Fruit fly (Drosophila melanogaster) whole organism, embryonic: Measurements from ENCODE around the gene CG5498.

Experiments
- Bdp1 ChIP-seq: fragments of 200-800 bp; sonication (Bioruptor generic); optimal IDR thresholded peaks from 3 replicates; lab custom pipeline; 2016; ENCODE audit warnings: missing biosample characterization, missing genetic modification characterization
- CG10462 ChIP-seq: fragments of 200-800 bp; sonication (Bioruptor generic); optimal IDR thresholded peaks from 2 replicates; lab custom pipeline; 2016; ENCODE audit warnings: missing biosample characterization, missing genetic modification characterization
- CG11695 ChIP-seq: fragments of 200-800 bp; sonication (Bioruptor generic); IDR thresholded peaks from 3 replicates; pipeline ENCODE4 v1.3.6; 2022; ENCODE audit warnings: missing biosample characterization, missing genetic modification characterization
- CG12104 ChIP-seq: fragments of 200-800 bp; sonication (Bioruptor generic); optimal IDR thresholded peaks from 3 replicates; lab custom pipeline; 2016; ENCODE audit warnings: missing biosample characterization, missing genetic modification characterization
- CG12236 ChIP-seq: fragments of 200-800 bp; sonication (Bioruptor generic); optimal IDR thresholded peaks from 2 replicates; lab custom pipeline; 2016; ENCODE audit warnings: missing biosample characterization, missing genetic modification characterization
- CG13296 ChIP-seq: fragments of 200-800 bp; sonication (Bioruptor generic); optimal IDR thresholded peaks from 3 replicates; lab custom pipeline; 2018; ENCODE audit warnings: missing biosample characterization, mild to moderate bottlenecking, missing genetic modification characterization
- CG13775 ChIP-seq: fragments of 200-800 bp; sonication (Bioruptor generic); optimal IDR thresholded peaks from 3 replicates; lab custom pipeline; 2017; ENCODE audit warnings: missing biosample characterization, mild to moderate bottlenecking, missing genetic modification characterization
- CG14050 ChIP-seq: fragments of 200-800 bp; sonication (Bioruptor generic); IDR thresholded peaks from 3 replicates; pipeline ENCODE4 v1.3.6; 2022; ENCODE audit warnings: missing biosample characterization, missing genetic modification characterization
- CG14441 ChIP-seq: fragments of 200-800 bp; sonication (Bioruptor generic); IDR thresholded peaks from 2 replicates; pipeline ENCODE4 v1.3.6; 2022; ENCODE audit warnings: missing biosample characterization, missing genetic modification characterization
- CG14710 ChIP-seq: fragments of 200-800 bp; sonication (Bioruptor generic); optimal IDR thresholded peaks from 3 replicates; lab custom pipeline; 2019; ENCODE audit warnings: missing biosample characterization, mild to moderate bottlenecking, missing genetic modification characterization, moderate library complexity
- CG1603 ChIP-seq: fragments of 200-800 bp; sonication (Bioruptor generic); optimal IDR thresholded peaks from 2 replicates; lab custom pipeline; 2019; ENCODE audit warnings: missing biosample characterization, mild to moderate bottlenecking, missing genetic modification characterization, moderate library complexity
- CG1792 ChIP-seq: fragments of 200-800 bp; sonication (Bioruptor generic); optimal IDR thresholded peaks from 2 replicates; lab custom pipeline; 2016; ENCODE audit warnings: missing biosample characterization, missing genetic modification characterization
- CG31388 ChIP-seq: fragments of 200-800 bp; sonication (Bioruptor generic); optimal IDR thresholded peaks from 2 replicates; lab custom pipeline; 2016; ENCODE audit warnings: missing biosample characterization, missing genetic modification characterization
- CG32767 ChIP-seq: fragments of 200-800 bp; sonication (Bioruptor generic); IDR thresholded peaks from 2 replicates; pipeline ENCODE4 v1.3.6; 2022; ENCODE audit warnings: missing biosample characterization, missing genetic modification characterization
- CG34422 ChIP-seq: fragments of 200-800 bp; sonication (Bioruptor generic); IDR thresholded peaks from 3 replicates; pipeline ENCODE4 v1.3.6; 2022; ENCODE audit warnings: missing biosample characterization, missing genetic modification characterization
- CG4328 ChIP-seq: fragments of 200-800 bp; sonication (Bioruptor generic); optimal IDR thresholded peaks from 3 replicates; lab custom pipeline; 2017; ENCODE audit warnings: missing biosample characterization, missing genetic modification reagents, missing genetic modification characterization
- CG4820 ChIP-seq: fragments of 200-800 bp; sonication (Bioruptor generic); optimal IDR thresholded peaks from 3 replicates; lab custom pipeline; 2016; ENCODE audit warnings: missing biosample characterization, missing genetic modification characterization
- CG5245 ChIP-seq: fragments of 200-800 bp; sonication (Bioruptor generic); optimal IDR thresholded peaks from 3 replicates; lab custom pipeline; 2016; ENCODE audit warnings: missing biosample characterization, missing genetic modification characterization
- CG6254 ChIP-seq: fragments of 200-800 bp; sonication (Bioruptor generic); optimal IDR thresholded peaks from 3 replicates; lab custom pipeline; 2017; ENCODE audit warnings: mild to moderate bottlenecking, missing biosample characterization, missing genetic modification reagents, missing genetic modification characterization
- CG6813 ChIP-seq: fragments of 200-800 bp; sonication (Bioruptor generic); optimal IDR thresholded peaks from 2 replicates; lab custom pipeline; 2017; ENCODE audit warnings: missing biosample characterization, missing genetic modification characterization, mild to moderate bottlenecking, moderate library complexity, missing genetic modification reagents
- CG7786 ChIP-seq: fragments of 200-800 bp; sonication (Bioruptor generic); optimal IDR thresholded peaks from 2 replicates; lab custom pipeline; 2016; ENCODE audit warnings: missing biosample characterization, missing genetic modification characterization
- CG9609 ChIP-seq: fragments of 200-800 bp; sonication (Bioruptor generic); optimal IDR thresholded peaks from 3 replicates; lab custom pipeline; 2016; ENCODE audit warnings: missing biosample characterization, missing genetic modification characterization
- CkIIα-i1 ChIP-seq: fragments of 200-800 bp; sonication (Bioruptor generic); IDR thresholded peaks from 2 replicates; pipeline ENCODE4 v1.3.6; 2022; ENCODE audit warnings: missing biosample characterization, missing genetic modification characterization
- D19B ChIP-seq: fragments of 200-800 bp; sonication (Bioruptor generic); optimal IDR thresholded peaks from 2 replicates; lab custom pipeline; 2017; ENCODE audit warnings: missing biosample characterization, mild to moderate bottlenecking, missing genetic modification characterization
- Dip3 ChIP-seq: fragments of 200-800 bp; sonication (Bioruptor generic); optimal IDR thresholded peaks from 3 replicates; lab custom pipeline; 2016; ENCODE audit warnings: missing biosample characterization, missing genetic modification characterization
- Dll ChIP-seq: fragments of 200-800 bp; sonication (Bioruptor generic); IDR thresholded peaks from 4 replicates; pipeline ENCODE4 v1.3.6; 2022; ENCODE audit warnings: missing biosample characterization, missing genetic modification characterization; ENCODE audit not compliant: partially characterized antibody
- Doc3 ChIP-seq: fragments of 200-800 bp; sonication (Bioruptor generic); IDR thresholded peaks from 3 replicates; pipeline ENCODE4 v1.3.6; 2022; ENCODE audit warnings: missing biosample characterization, missing genetic modification characterization; ENCODE audit not compliant: partially characterized antibody
- Ets65A ChIP-seq: fragments of 200-800 bp; sonication (Bioruptor generic); peaks from one replicate; lab custom pipeline; 2016; ENCODE audit warnings: missing biosample characterization, missing genetic modification characterization
- Gug ChIP-seq: fragments of 200-800 bp; sonication (Bioruptor generic); IDR thresholded peaks from 4 replicates; pipeline ENCODE4 v1.3.6; 2022; ENCODE audit warnings: missing biosample characterization, missing genetic modification characterization
- HLH3B ChIP-seq: fragments of 200-800 bp; sonication (Bioruptor generic); IDR thresholded peaks from 2 replicates; pipeline ENCODE4 v1.3.6; 2022; ENCODE audit warnings: missing biosample characterization, missing genetic modification characterization
- Hmx ChIP-seq: fragments of 200-800 bp; sonication (Bioruptor generic); optimal IDR thresholded peaks from 2 replicates; lab custom pipeline; 2016; ENCODE audit warnings: missing biosample characterization, missing genetic modification characterization
- Lim3 ChIP-seq: fragments of 200-800 bp; sonication (Bioruptor generic); IDR thresholded peaks from 2 replicates; pipeline ENCODE4 v1.3.6; 2022; ENCODE audit warnings: missing biosample characterization, missing genetic modification characterization
- NK7.1 ChIP-seq: fragments of 200-800 bp; sonication (Bioruptor generic); optimal IDR thresholded peaks from 3 replicates; lab custom pipeline; 2016; ENCODE audit warnings: missing biosample characterization, missing genetic modification characterization
- Optix ChIP-seq: fragments of 200-800 bp; sonication (Bioruptor generic); IDR thresholded peaks from 3 replicates; pipeline ENCODE4 v1.3.6; 2022; ENCODE audit warnings: missing biosample characterization, missing genetic modification characterization
- PHDP ChIP-seq: fragments of 200-800 bp; sonication (Bioruptor generic); optimal IDR thresholded peaks from 3 replicates; lab custom pipeline; 2018; ENCODE audit warnings: missing biosample characterization, mild to moderate bottlenecking, missing genetic modification characterization, moderate library complexity
- Rfx ChIP-seq: fragments of 200-800 bp; sonication (Bioruptor generic); IDR thresholded peaks from 2 replicates; pipeline ENCODE4 v1.3.6; 2022; ENCODE audit warnings: missing biosample characterization, missing genetic modification characterization
- Vsx1 ChIP-seq: fragments of 200-800 bp; sonication (Bioruptor generic); optimal IDR thresholded peaks from 2 replicates; lab custom pipeline; 2017; ENCODE audit warnings: missing biosample characterization, mild to moderate bottlenecking, missing genetic modification characterization, missing genetic modification reagents
- br ChIP-seq: fragments of >200 bp; optimal IDR thresholded peaks from 2 replicates; lab custom pipeline; 2017
- bsh ChIP-seq, 2 experiments: fragments of 200-800 bp; sonication (Bioruptor generic); optimal IDR thresholded peaks; 2 replicates each; lab custom pipeline; 2017 to 2018; ENCODE audit warnings: mild to moderate bottlenecking in 2 of 2, missing biosample characterization in 2 of 2, missing genetic modification characterization in 2 of 2, moderate library complexity in 1 of 2
- crol ChIP-seq: fragments of 200-800 bp; sonication (Bioruptor generic); IDR thresholded peaks from 2 replicates; pipeline ENCODE4 v1.3.6; 2022; ENCODE audit warnings: missing biosample characterization, missing genetic modification characterization
- dm ChIP-seq: fragments of 200-800 bp; sonication (Bioruptor generic); optimal IDR thresholded peaks from 3 replicates; lab custom pipeline; 2016; ENCODE audit warnings: missing biosample characterization, missing genetic modification characterization
- grau ChIP-seq: fragments of 200-800 bp; optimal IDR thresholded peaks from 3 replicates; lab custom pipeline; 2019; ENCODE audit warnings: missing biosample characterization, mild to moderate bottlenecking, missing genetic modification characterization, moderate library complexity
- gro ChIP-seq: fragments of 200-800 bp; sonication (Bioruptor generic); optimal IDR thresholded peaks from 2 replicates; lab custom pipeline; 2016; ENCODE audit warnings: missing biosample characterization, missing genetic modification characterization
- jigr1 ChIP-seq: fragments of 200-800 bp; sonication (Bioruptor generic); IDR thresholded peaks from 3 replicates; pipeline ENCODE4 v1.3.6; 2022; ENCODE audit warnings: missing biosample characterization, missing genetic modification characterization
- lov ChIP-seq, 2 experiments: fragments of 200-800 bp in 1 of 2; fragments of >200 bp in 1 of 2; sonication (Bioruptor generic) in 1 of 2; IDR thresholded peaks in 1 of 2; optimal IDR thresholded peaks in 1 of 2; 2 replicates in 1 of 2; 3 replicates in 1 of 2; pipeline versions ENCODE4 v1.3.6 to Lab custom; 2017 to 2022; ENCODE audit warnings: missing biosample characterization in 1 of 2, missing genetic modification characterization in 1 of 2
- peb ChIP-seq: fragments of 200-800 bp; sonication (Bioruptor generic); IDR thresholded peaks from 2 replicates; pipeline ENCODE4 v1.3.6; 2022; ENCODE audit warnings: missing biosample characterization, missing genetic modification characterization
- rib ChIP-seq: fragments of 200-800 bp; sonication (Bioruptor generic); IDR thresholded peaks from 2 replicates; pipeline ENCODE4 v1.3.6; 2022; ENCODE audit warnings: missing biosample characterization, missing genetic modification characterization
- scrt ChIP-seq: fragments of 200-800 bp; sonication (Bioruptor generic); optimal IDR thresholded peaks from 2 replicates; lab custom pipeline; 2018; ENCODE audit warnings: missing biosample characterization, mild to moderate bottlenecking, missing genetic modification characterization, moderate library complexity
- ttk ChIP-seq: fragments of 200-800 bp; sonication (Bioruptor generic); IDR thresholded peaks from 2 replicates; pipeline ENCODE4 v2.1.2; 2022; ENCODE audit warnings: missing biosample characterization, missing genetic modification characterization
- zen ChIP-seq: fragments of 200-800 bp; sonication (Bioruptor generic); optimal IDR thresholded peaks from 3 replicates; lab custom pipeline; 2018; ENCODE audit warnings: missing biosample characterization, mild to moderate bottlenecking, missing genetic modification characterization, moderate library complexity

Gene CG5498

dm6 chr3L:20401026-20401912 lies 17.4 kb upstream of the CG5498 start, which contains the start of gene trbl (continued):
- TF ChIP-seq gro (GFP tag; lab: Kevin White, UChicago), result no peak
- TF ChIP-seq Dll (GFP tag; lab: Robert Waterston, UW), result 0 out of 4 replicates have a peak, but pooled peaks have one; percentile 52
- TF ChIP-seq lov (optimal IDR thresholded peaks at IDR 0.05; lab: Kevin White, UChicago), result no peak
- TF ChIP-seq lov (GFP tag; IDR thresholded peaks at IDR 0.05; lab: Robert Waterston, UW), result 0 out of 3 replicates have a peak, but pooled peaks have one; percentile 66
- no peak for TF ChIP-seq CG14441 (GFP tag; lab: Robert Waterston, UW)
- TF ChIP-seq CG34422 (GFP tag; lab: Robert Waterston, UW), result no peak
- no peak for TF ChIP-seq Hmx (GFP tag; lab: Kevin White, UChicago)
- TF ChIP-seq Bdp1 (GFP tag; lab: Kevin White, UChicago), result no peak
- no peak; the same call in 1 of the 2 replicates for TF ChIP-seq CG32767
- TF ChIP-seq PHDP (tag; lab: Kevin White, UChicago), result peak; percentile 27
- TF ChIP-seq Optix (GFP tag; lab: Robert Waterston, UW), result no peak
- TF ChIP-seq ttk (GFP tag; lab: Robert Waterston, UW), result no peak
- TF ChIP-seq CG6254, result no peak
- no peak for TF ChIP-seq CG5245
- TF ChIP-seq Lim3 (GFP tag; lab: Robert Waterston, UW), result no peak
- TF ChIP-seq CG14710, result peak; percentile 26
- TF ChIP-seq CG1792, result no peak
- TF ChIP-seq CG14050 (GFP tag; lab: Robert Waterston, UW), result no peak
- TF ChIP-seq CG4328 (GFP tag; lab: Kevin White, UChicago), result no peak
- TF ChIP-seq jigr1 (GFP tag; lab: Robert Waterston, UW), result no peak
- peak; percentile 6 for TF ChIP-seq scrt (GFP tag; lab: Kevin White, UChicago)
- no peak for TF ChIP-seq br (lab: Kevin White, UChicago)
- TF ChIP-seq CG4820 (GFP tag; lab: Kevin White, UChicago), result no peak
- no peak for TF ChIP-seq NK7.1 (GFP tag; lab: Kevin White, UChicago)
- TF ChIP-seq CG6813 (GFP tag; lab: Kevin White, UChicago), result no peak
- TF ChIP-seq grau (tag; lab: Kevin White, UChicago), result peak; percentile 35
- TF ChIP-seq Vsx1 (GFP tag; lab: Kevin White, UChicago), result peak; percentile 22
- peak; percentile 37; the same call in 1 of the 3 replicates for TF ChIP-seq Doc3 (GFP tag; lab: Robert Waterston, UW)
- no peak for TF ChIP-seq peb (GFP tag; lab: Robert Waterston, UW)
- TF ChIP-seq CG1603 (tag; lab: Kevin White, UChicago), result peak; percentile 27
- TF ChIP-seq bsh (GFP tag; optimal IDR thresholded peaks at IDR 0.05; lab: Kevin White, UChicago), result no peak
- TF ChIP-seq CG12104, result no peak
- TF ChIP-seq CG31388 (GFP tag; lab: Kevin White, UChicago), result no peak
- no peak for TF ChIP-seq CG11695 (GFP tag; lab: Robert Waterston, UW)
- TF ChIP-seq CkIIα-i1, result no peak
- peak; percentile 73 for TF ChIP-seq zen (tag; lab: Kevin White, UChicago)
- TF ChIP-seq Gug (GFP tag; lab: Robert Waterston, UW), result no peak
- TF ChIP-seq crol, result no peak
- peak; percentile 65 for TF ChIP-seq dm (GFP tag; lab: Kevin White, UChicago)
- TF ChIP-seq Dip3, result no peak
- no peak for TF ChIP-seq CG10462 (GFP tag; lab: Kevin White, UChicago)
- TF ChIP-seq CG12236 (GFP tag; lab: Kevin White, UChicago), result no peak
- no peak for TF ChIP-seq CG7786
- no peak for TF ChIP-seq CG13775 (GFP tag; lab: Kevin White, UChicago)
- TF ChIP-seq Ets65A (GFP tag; lab: Kevin White, UChicago), result no peak
- peak; percentile 59; the same call in 1 of the 2 replicates for TF ChIP-seq rib (GFP tag; lab: Robert Waterston, UW)
- TF ChIP-seq Rfx (GFP tag; lab: Robert Waterston, UW), result no peak
- TF ChIP-seq D19B, result no peak
- peak; percentile 53 for TF ChIP-seq CG13296
- TF ChIP-seq CG9609 (GFP tag; lab: Kevin White, UChicago), result no peak
- TF ChIP-seq HLH3B, result no peak
